Worm (Caenorhabditis elegans): ENCODE data around the gene dlc-3.

DNA sequence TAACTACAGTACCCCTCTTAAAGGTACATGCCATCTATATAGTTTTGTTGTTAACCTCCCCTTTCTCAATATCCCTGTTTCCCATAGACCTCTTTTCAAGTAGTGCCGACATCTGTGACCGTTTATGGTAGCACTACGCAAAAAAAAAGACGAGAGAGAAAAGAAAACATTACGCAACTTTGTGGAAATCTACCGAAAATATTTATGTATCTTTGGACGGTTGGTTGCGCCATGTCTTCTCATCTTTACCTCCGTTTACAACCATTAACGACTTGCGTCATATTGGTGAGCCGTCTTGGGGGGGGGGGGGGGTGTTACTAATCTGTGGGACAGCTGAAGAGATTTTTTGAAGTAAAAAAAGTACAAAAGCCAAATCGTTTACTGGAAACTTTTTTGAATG lies 40.6 kb upstream of the dlc-3 start:
- TF ChIP-seq ztf-11 (tag; optimal IDR thresholded peaks at IDR 0.05) (no peak), nhr-28 (tag; optimal IDR thresholded peaks at IDR 0.05) (no peak), unc-62 (GFP tag; optimal IDR thresholded peaks at IDR 0.05) (no peak), nhr-12 (tag; optimal IDR thresholded peaks at IDR 0.05) (no peak), ama-1 (optimal IDR thresholded peaks at IDR 0.05) (no peak), ztf-4 (tag; optimal IDR thresholded peaks at IDR 0.05) (no peak), sea-2 (GFP tag; optimal IDR thresholded peaks at IDR 0.05) (no peak), nhr-67 (tag; optimal IDR thresholded peaks at IDR 0.05) (no peak), ceh-28 (tag; optimal IDR thresholded peaks at IDR 0.05) (no peak), nhr-43 (tag; optimal IDR thresholded peaks at IDR 0.05; ENCODE audit: poor library complexity, severe bottlenecking) (no peak), mdl-1 (tag; optimal IDR thresholded peaks at IDR 0.05) (no peak), ZK546.5 (tag; optimal IDR thresholded peaks at IDR 0.05) (no peak)

Measured in whole organism, L3 larva.